Fruit fly (Drosophila melanogaster) whole organism, embryonic: Measurements from ENCODE around the gene MED18.

Experiments used
- Adf1 ChIP-seq: fragments of 200-800 bp; sonication (Bioruptor generic); IDR thresholded peaks from 2 replicates; pipeline ENCODE4 v1.3.6; 2022; ENCODE audit warnings: missing biosample characterization, missing genetic modification characterization
- CG10979 ChIP-seq: fragments of 200-800 bp; sonication (Bioruptor generic); optimal IDR thresholded peaks from 2 replicates; lab custom pipeline; 2018; ENCODE audit warnings: missing biosample characterization, mild to moderate bottlenecking, missing genetic modification characterization, moderate library complexity
- CG1233 ChIP-seq: fragments of 200-800 bp; sonication (Bioruptor generic); optimal IDR thresholded peaks from 4 replicates; lab custom pipeline; 2018; ENCODE audit warnings: missing biosample characterization, mild to moderate bottlenecking, missing genetic modification characterization
- CG13775 ChIP-seq: fragments of 200-800 bp; sonication (Bioruptor generic); optimal IDR thresholded peaks from 3 replicates; lab custom pipeline; 2017; ENCODE audit warnings: missing biosample characterization, mild to moderate bottlenecking, missing genetic modification characterization
- CG1832 ChIP-seq: fragments of 200-800 bp; sonication (Bioruptor generic); optimal IDR thresholded peaks from 2 replicates; lab custom pipeline; 2017; ENCODE audit warnings: missing biosample characterization, mild to moderate bottlenecking, missing genetic modification characterization, inconsistent platforms
- CG2116 ChIP-seq: fragments of 200-800 bp; sonication (Bioruptor generic); optimal IDR thresholded peaks from 3 replicates; lab custom pipeline; 2018; ENCODE audit warnings: missing biosample characterization, mild to moderate bottlenecking, missing genetic modification characterization
- CG30431 ChIP-seq: fragments of 200-800 bp; sonication (Bioruptor generic); optimal IDR thresholded peaks from 2 replicates; lab custom pipeline; 2017; ENCODE audit warnings: missing biosample characterization, missing genetic modification characterization
- CG31224 ChIP-seq: fragments of 200-800 bp; sonication (Bioruptor generic); IDR thresholded peaks from 2 replicates; pipeline ENCODE4 v1.3.6; 2022; ENCODE audit warnings: missing biosample characterization, missing genetic modification characterization
- CG32532 ChIP-seq: fragments of 200-800 bp; sonication (Bioruptor generic); IDR thresholded peaks from 2 replicates; pipeline ENCODE4 v1.3.6; 2022; ENCODE audit warnings: missing biosample characterization, missing genetic modification characterization
- CG32767 ChIP-seq: fragments of 200-800 bp; sonication (Bioruptor generic); IDR thresholded peaks from 2 replicates; pipeline ENCODE4 v1.3.6; 2022; ENCODE audit warnings: missing biosample characterization, missing genetic modification characterization
- CG33557 ChIP-seq: fragments of 200-800 bp; sonication (Bioruptor generic); optimal IDR thresholded peaks from 2 replicates; lab custom pipeline; 2019; ENCODE audit warnings: missing biosample characterization, mild to moderate bottlenecking, missing genetic modification characterization, moderate library complexity
- CG6791 ChIP-seq: fragments of 200-800 bp; sonication (Bioruptor generic); IDR thresholded peaks from 3 replicates; pipeline ENCODE4 v1.3.6; 2022; ENCODE audit warnings: missing biosample characterization, missing genetic modification characterization; ENCODE audit not compliant: partially characterized antibody
- CG8765 ChIP-seq: fragments of 200-800 bp; sonication (Bioruptor generic); IDR thresholded peaks from 2 replicates; pipeline ENCODE4 v1.3.6; 2022; ENCODE audit warnings: missing biosample characterization, missing genetic modification characterization
- CoRest ChIP-seq: fragments of 200-800 bp; sonication (Bioruptor generic); optimal IDR thresholded peaks from 3 replicates; lab custom pipeline; 2018; ENCODE audit warnings: missing biosample characterization, mild to moderate bottlenecking, missing genetic modification characterization, moderate library complexity
- D19A ChIP-seq: fragments of 200-800 bp; optimal IDR thresholded peaks from 3 replicates; lab custom pipeline; 2019; ENCODE audit warnings: missing biosample characterization, mild to moderate bottlenecking, missing genetic modification characterization, moderate library complexity
- Drgx ChIP-seq: fragments of 200-800 bp; sonication (Bioruptor generic); IDR thresholded peaks from 2 replicates; pipeline ENCODE4 v1.3.6; 2022; ENCODE audit warnings: missing biosample characterization, missing genetic modification characterization
- Eip74EF ChIP-seq, 2 experiments: fragments of 200-800 bp in 1 of 2; fragments of >200 bp in 1 of 2; sonication (Bioruptor generic) in 1 of 2; optimal IDR thresholded peaks; 2 replicates each; lab custom pipeline; 2017 to 2019; ENCODE audit warnings: missing biosample characterization in 2 of 2, missing genetic modification characterization in 2 of 2, mild to moderate bottlenecking in 1 of 2, moderate library complexity in 1 of 2
- H15 ChIP-seq: fragments of 200-800 bp; sonication (Bioruptor generic); IDR thresholded peaks from 3 replicates; pipeline ENCODE4 v1.3.6; 2022; ENCODE audit warnings: missing biosample characterization, missing genetic modification characterization
- HLH4C ChIP-seq: fragments of 200-800 bp; sonication (Bioruptor generic); IDR thresholded peaks from 3 replicates; pipeline ENCODE4 v1.3.6; 2022; ENCODE audit warnings: missing biosample characterization, missing genetic modification characterization; ENCODE audit not compliant: partially characterized antibody
- HLHmδ ChIP-seq: fragments of 200-800 bp; sonication (Bioruptor generic); optimal IDR thresholded peaks from 2 replicates; lab custom pipeline; 2018; ENCODE audit warnings: missing biosample characterization, mild to moderate bottlenecking, missing genetic modification characterization, moderate library complexity
- Hsf ChIP-seq: fragments of 200-800 bp; sonication (Bioruptor generic); optimal IDR thresholded peaks from 3 replicates; lab custom pipeline; 2016; ENCODE audit warnings: missing biosample characterization, missing genetic modification characterization
- Lim3 ChIP-seq: fragments of 200-800 bp; sonication (Bioruptor generic); IDR thresholded peaks from 2 replicates; pipeline ENCODE4 v1.3.6; 2022; ENCODE audit warnings: missing biosample characterization, missing genetic modification characterization
- Lpt ChIP-seq: fragments of >200 bp; optimal IDR thresholded peaks from 2 replicates; lab custom pipeline; 2018; ENCODE audit warnings: missing biosample characterization, missing genetic modification characterization
- Neu2 ChIP-seq: fragments of 200-800 bp; sonication (Bioruptor generic); optimal IDR thresholded peaks from 3 replicates; lab custom pipeline; 2016; ENCODE audit warnings: missing biosample characterization, missing genetic modification characterization, borderline replicate concordance
- Pdp1 ChIP-seq, 2 experiments: fragments of 200-800 bp; sonication (Bioruptor generic); optimal IDR thresholded peaks; 3 replicates each; lab custom pipeline; 2016; ENCODE audit warnings: missing biosample characterization in 2 of 2, missing genetic modification characterization in 2 of 2, mild to moderate bottlenecking in 1 of 2, moderate library complexity in 1 of 2
- Rfx ChIP-seq: fragments of 200-800 bp; sonication (Bioruptor generic); IDR thresholded peaks from 2 replicates; pipeline ENCODE4 v1.3.6; 2022; ENCODE audit warnings: missing biosample characterization, missing genetic modification characterization
- Sin3A ChIP-seq: fragments of >200 bp; optimal IDR thresholded peaks from 2 replicates; lab custom pipeline; 2018
- Spps ChIP-seq: fragments of 200-800 bp; sonication (Bioruptor generic); optimal IDR thresholded peaks from 2 replicates; lab custom pipeline; 2018; ENCODE audit warnings: missing biosample characterization, mild to moderate bottlenecking, missing genetic modification characterization
- bbx ChIP-seq: fragments of 200-800 bp; sonication (Bioruptor generic); IDR thresholded peaks from 2 replicates; pipeline ENCODE4 v1.3.6; 2022; ENCODE audit warnings: missing biosample characterization, missing genetic modification characterization; ENCODE audit not compliant: partially characterized antibody
- cas ChIP-seq: fragments of 200-800 bp; sonication (Bioruptor generic); IDR thresholded peaks from 2 replicates; pipeline ENCODE4 v1.3.6; 2022; ENCODE audit warnings: missing biosample characterization, missing genetic modification characterization
- corto ChIP-seq: fragments of 200-800 bp; sonication (Bioruptor generic); optimal IDR thresholded peaks from 2 replicates; lab custom pipeline; 2016; ENCODE audit warnings: missing biosample characterization, mild to moderate bottlenecking, missing genetic modification characterization, moderate library complexity
- crp ChIP-seq, 2 experiments: fragments of 200-800 bp; sonication (Bioruptor generic); optimal IDR thresholded peaks; 2 replicates in 1 of 2; 3 replicates in 1 of 2; lab custom pipeline; 2017; ENCODE audit warnings: missing biosample characterization in 2 of 2, missing genetic modification characterization in 2 of 2, mild to moderate bottlenecking in 1 of 2, moderate library complexity in 1 of 2
- cwo ChIP-seq: fragments of 200-800 bp; sonication (Bioruptor generic); optimal IDR thresholded peaks from 3 replicates; lab custom pipeline; 2017; ENCODE audit warnings: missing biosample characterization, missing genetic modification characterization, mild to moderate bottlenecking, moderate library complexity, missing genetic modification reagents
- disco-r ChIP-seq: fragments of 200-800 bp; sonication (Bioruptor generic); optimal IDR thresholded peaks from 2 replicates; lab custom pipeline; 2016; ENCODE audit warnings: missing biosample characterization, missing genetic modification characterization
- dmrt99B ChIP-seq: fragments of 200-800 bp; sonication (Bioruptor generic); optimal IDR thresholded peaks from 2 replicates; lab custom pipeline; 2018; ENCODE audit warnings: missing biosample characterization, mild to moderate bottlenecking, missing genetic modification characterization, moderate library complexity
- dysf ChIP-seq: fragments of 200-800 bp; sonication (Bioruptor generic); IDR thresholded peaks from 3 replicates; pipeline ENCODE4 v1.3.6; 2022; ENCODE audit warnings: missing biosample characterization, missing genetic modification characterization
- ems ChIP-seq: fragments of 200-800 bp; sonication (Bioruptor generic); optimal IDR thresholded peaks from 3 replicates; lab custom pipeline; 2016; ENCODE audit warnings: missing biosample characterization, missing genetic modification characterization
- fd3F ChIP-seq: fragments of 200-800 bp; sonication (Bioruptor generic); optimal IDR thresholded peaks from 2 replicates; lab custom pipeline; 2018; ENCODE audit warnings: missing biosample characterization, mild to moderate bottlenecking, missing genetic modification characterization, moderate library complexity
- gem ChIP-seq: fragments of 200-800 bp; sonication (Bioruptor generic); optimal IDR thresholded peaks from 2 replicates; lab custom pipeline; 2019; ENCODE audit warnings: missing biosample characterization, mild to moderate bottlenecking, missing genetic modification characterization, moderate library complexity
- gt ChIP-seq: fragments of 200-800 bp; sonication (Bioruptor generic); IDR thresholded peaks from 2 replicates; pipeline ENCODE4 v1.3.6; 2022; ENCODE audit warnings: missing biosample characterization, missing genetic modification characterization
- lbe ChIP-seq: fragments of 200-800 bp; sonication (Bioruptor generic); optimal IDR thresholded peaks from 2 replicates; lab custom pipeline; 2016; ENCODE audit warnings: missing biosample characterization, mild to moderate bottlenecking, missing genetic modification characterization
- mld ChIP-seq: fragments of 200-800 bp; sonication (Bioruptor generic); IDR thresholded peaks from 3 replicates; pipeline ENCODE4 v1.3.6; 2022; ENCODE audit warnings: missing biosample characterization, missing genetic modification characterization; ENCODE audit not compliant: partially characterized antibody
- odd ChIP-seq: fragments of 200-800 bp; sonication (Bioruptor generic); optimal IDR thresholded peaks from 2 replicates; lab custom pipeline; 2017; ENCODE audit warnings: missing biosample characterization, mild to moderate bottlenecking, missing genetic modification characterization
- sd ChIP-seq: fragments of 200-800 bp; sonication (Bioruptor generic); optimal IDR thresholded peaks from 3 replicates; lab custom pipeline; 2018; ENCODE audit warnings: missing biosample characterization, mild to moderate bottlenecking, missing genetic modification characterization, moderate library complexity
- shn ChIP-seq: fragments of 200-800 bp; sonication (Bioruptor generic); optimal IDR thresholded peaks from 3 replicates; lab custom pipeline; 2016; ENCODE audit warnings: missing biosample characterization, missing genetic modification characterization
- ssp ChIP-seq: fragments of 200-800 bp; sonication (Bioruptor generic); IDR thresholded peaks from 2 replicates; pipeline ENCODE4 v1.3.6; 2022; ENCODE audit warnings: missing biosample characterization, missing genetic modification characterization
- sug ChIP-seq: fragments of 200-800 bp; optimal IDR thresholded peaks from 2 replicates; lab custom pipeline; 2019; ENCODE audit warnings: missing biosample characterization, mild to moderate bottlenecking, missing genetic modification characterization, moderate library complexity
- vnd ChIP-seq: fragments of 200-800 bp; sonication (Bioruptor generic); IDR thresholded peaks from 3 replicates; pipeline ENCODE4 v1.3.6; 2022; ENCODE audit warnings: missing biosample characterization, missing genetic modification characterization; ENCODE audit not compliant: partially characterized antibody
- wor ChIP-seq: fragments of 200-800 bp; sonication (Bioruptor generic); IDR thresholded peaks from 2 replicates; pipeline ENCODE4 v1.3.6; 2022; ENCODE audit warnings: missing biosample characterization, missing genetic modification characterization
- zfh2 ChIP-seq: fragments of 200-800 bp; sonication (Bioruptor generic); optimal IDR thresholded peaks from 2 replicates; lab custom pipeline; 2016; ENCODE audit warnings: missing biosample characterization, missing genetic modification characterization

MED18 gene

dm6 chrX:1879606-1880110 is 13.9 kb downstream of the MED18 start, which contains the start of gene CG14818 (continued):
- TF ChIP-seq wor (GFP tag; lab: Robert Waterston, UW) (no peak), zfh2 (GFP tag; lab: Kevin White, UChicago) (peak; percentile 72), CG2116 (GFP tag; lab: Kevin White, UChicago) (peak; percentile 4), corto (GFP tag; lab: Kevin White, UChicago) (no peak), H15 (no peak; the same call in 2 of the 3 replicates), CG32767 (GFP tag; lab: Robert Waterston, UW) (no peak), ssp (GFP tag; lab: Robert Waterston, UW) (peak; percentile 65), D19A (tag; lab: Kevin White, UChicago) (peak; percentile 0), cas (peak; percentile 51; the same call in 1 of the 2 replicates), disco-r (GFP tag; lab: Kevin White, UChicago) (peak; percentile 18), Pdp1 (GFP tag; optimal IDR thresholded peaks at IDR 0.05; lab: Kevin White, UChicago) (peak; percentile 36 to 63), CG33557 (GFP tag; lab: Kevin White, UChicago) (peak; percentile 33), dmrt99B (tag; lab: Kevin White, UChicago) (no peak), Eip74EF (GFP tag; optimal IDR thresholded peaks at IDR 0.05; lab: Kevin White, UChicago) (no peak), Adf1 (GFP tag; lab: Robert Waterston, UW) (peak; percentile 35; the same call in 1 of the 2 replicates), CG1233 (GFP tag; lab: Kevin White, UChicago) (peak; percentile 38), mld (GFP tag; lab: Robert Waterston, UW) (peak; percentile 57; the same call in 1 of the 3 replicates), Spps (tag; lab: Kevin White, UChicago) (no peak), crp (GFP tag; optimal IDR thresholded peaks at IDR 0.05; lab: Kevin White, UChicago) (no peak), bbx (GFP tag; lab: Robert Waterston, UW) (peak; percentile 74), CG1832 (no peak), CoRest (tag; lab: Kevin White, UChicago) (peak; percentile 66), CG32532 (GFP tag; lab: Robert Waterston, UW) (peak; percentile 55; the same call in 1 of the 2 replicates), Hsf (GFP tag; lab: Kevin White, UChicago) (peak; percentile 49), vnd (GFP tag; lab: Robert Waterston, UW) (peak; percentile 84), ems (GFP tag; lab: Kevin White, UChicago) (peak; percentile 38), HLHmδ (no peak), CG31224 (GFP tag; lab: Robert Waterston, UW) (no peak), sd (no peak), fd3F (GFP tag; lab: Kevin White, UChicago) (peak; percentile 48), CG30431 (GFP tag; lab: Kevin White, UChicago) (peak; percentile 12), gt (GFP tag; lab: Robert Waterston, UW) (no peak), Neu2 (no peak), Lpt (GFP tag; lab: Kevin White, UChicago) (no peak), sug (tag; lab: Kevin White, UChicago) (peak; percentile 31), Drgx (peak; percentile 43), odd (GFP tag; lab: Kevin White, UChicago) (no peak), dysf (GFP tag; lab: Robert Waterston, UW) (peak; percentile 73; the same call in 1 of the 3 replicates), CG10979 (tag; lab: Kevin White, UChicago) (peak; percentile 37), Sin3A (lab: Kevin White, UChicago) (no peak), Lim3 (GFP tag; lab: Robert Waterston, UW) (no peak), HLH4C (GFP tag; lab: Robert Waterston, UW) (peak; percentile 80), cwo (no peak), shn (GFP tag; lab: Kevin White, UChicago) (peak; percentile 62), CG8765 (GFP tag; lab: Robert Waterston, UW) (peak; percentile 56), CG13775 (GFP tag; lab: Kevin White, UChicago) (peak; percentile 57), CG6791 (GFP tag; lab: Robert Waterston, UW) (peak; percentile 81), lbe (GFP tag; lab: Kevin White, UChicago) (peak; percentile 54), Rfx (peak; percentile 82), gem (peak; percentile 68)
